Worm (Caenorhabditis elegans) whole organism, L3 larva: Measurements from ENCODE around the gene Y37H2A.12.

ENCODE experiments used
- R02D3.7 ChIP-seq: fragments of 150-350 bp; optimal IDR thresholded peaks from 2 replicates; lab custom pipeline; 2014; ENCODE audit warnings: missing biosample characterization, missing genetic modification characterization
- ZK546.5 ChIP-seq: sonication (generic microtip); optimal IDR thresholded peaks from 2 replicates; lab custom pipeline; 2017; ENCODE audit warnings: missing biosample characterization, missing genetic modification characterization
- aly-2 ChIP-seq: fragments of 150-350 bp; optimal IDR thresholded peaks from 2 replicates; lab custom pipeline; 2014; ENCODE audit warnings: missing biosample characterization, missing genetic modification characterization
- ama-1 ChIP-seq: fragments of 150-350 bp; optimal IDR thresholded peaks from 2 replicates; lab custom pipeline; 2018
- ceh-16 ChIP-seq: sonication (generic microtip); optimal IDR thresholded peaks from 2 replicates; lab custom pipeline; 2017; ENCODE audit warnings: missing biosample characterization, missing genetic modification characterization
- ceh-82 ChIP-seq: fragments of 150-350 bp; optimal IDR thresholded peaks from 2 replicates; lab custom pipeline; 2014; ENCODE audit warnings: missing biosample characterization, missing genetic modification characterization
- ceh-9 ChIP-seq: sonication (generic microtip); optimal IDR thresholded peaks from 2 replicates; lab custom pipeline; 2018; ENCODE audit warnings: missing biosample characterization, missing genetic modification characterization
- daf-12 ChIP-seq: fragments of 150-350 bp; optimal IDR thresholded peaks from 2 replicates; lab custom pipeline; 2014; ENCODE audit warnings: missing biosample characterization, missing genetic modification reagents, missing genetic modification characterization
- egl-27 ChIP-seq: sonication (generic microtip); optimal IDR thresholded peaks from 4 replicates; lab custom pipeline; 2017; ENCODE audit warnings: missing biosample characterization, missing genetic modification reagents, missing genetic modification characterization
- egl-5 ChIP-seq: fragments of 150-350 bp; optimal IDR thresholded peaks from 2 replicates; lab custom pipeline; 2017; ENCODE audit warnings: missing biosample characterization, missing genetic modification reagents, missing genetic modification characterization, inconsistent platforms
- elt-1 ChIP-seq: fragments of 150-350 bp; optimal IDR thresholded peaks from 2 replicates; lab custom pipeline; 2014; ENCODE audit warnings: missing biosample characterization, missing genetic modification characterization
- elt-2 ChIP-seq: sonication (generic microtip); optimal IDR thresholded peaks from 2 replicates; lab custom pipeline; 2016; ENCODE audit warnings: missing genetic modification reagents, mild to moderate bottlenecking, missing genetic modification characterization, missing compliant biosample characterization
- eor-1 ChIP-seq, 2 experiments: fragments of 150-350 bp; optimal IDR thresholded peaks; 2 replicates each; lab custom pipeline; 2014 to 2018; ENCODE audit warnings: missing biosample characterization in 2 of 2, missing genetic modification characterization in 2 of 2
- fkh-10 ChIP-seq: sonication (generic microtip); optimal IDR thresholded peaks from 2 replicates; lab custom pipeline; 2017; ENCODE audit warnings: missing biosample characterization, missing genetic modification reagents, missing genetic modification characterization
- fkh-2 ChIP-seq: fragments of 150-350 bp; optimal IDR thresholded peaks from 2 replicates; lab custom pipeline; 2014; ENCODE audit warnings: missing biosample characterization, missing genetic modification reagents, missing genetic modification characterization
- hmg-11 ChIP-seq: sonication (generic microtip); optimal IDR thresholded peaks from 2 replicates; lab custom pipeline; 2016; ENCODE audit warnings: missing genetic modification characterization, missing compliant biosample characterization
- lin-15B ChIP-seq: fragments of 150-350 bp; optimal IDR thresholded peaks from 2 replicates; lab custom pipeline; 2014; ENCODE audit warnings: missing biosample characterization, missing genetic modification characterization
- lin-39 ChIP-seq: fragments of 150-350 bp; optimal IDR thresholded peaks from 2 replicates; lab custom pipeline; 2018; ENCODE audit warnings: missing biosample characterization, missing genetic modification reagents, missing genetic modification characterization
- mml-1 ChIP-seq: fragments of 150-350 bp; sonication (generic microtip); optimal IDR thresholded peaks from 3 replicates; lab custom pipeline; 2014; ENCODE audit warnings: missing biosample characterization, missing genetic modification characterization
- nfya-1 ChIP-seq: sonication (generic microtip); optimal IDR thresholded peaks from 2 replicates; lab custom pipeline; 2017; ENCODE audit warnings: missing genetic modification characterization, mild to moderate bottlenecking, missing compliant biosample characterization, antibody characterized with exemption, moderate library complexity; ENCODE audit not compliant: insufficient read depth
- nhr-12 ChIP-seq: fragments of 150-350 bp; optimal IDR thresholded peaks from 2 replicates; lab custom pipeline; 2014; ENCODE audit warnings: missing biosample characterization, missing genetic modification characterization
- nhr-23 ChIP-seq: fragments of 150-350 bp; optimal IDR thresholded peaks from 2 replicates; lab custom pipeline; 2014; ENCODE audit warnings: missing biosample characterization, missing genetic modification reagents, missing genetic modification characterization
- nhr-237 ChIP-seq: fragments of 150-350 bp; optimal IDR thresholded peaks from 2 replicates; lab custom pipeline; 2014; ENCODE audit warnings: missing biosample characterization, missing genetic modification characterization
- nhr-25 ChIP-seq: sonication (generic microtip); optimal IDR thresholded peaks from 2 replicates; lab custom pipeline; 2017; ENCODE audit warnings: missing biosample characterization, missing genetic modification characterization
- nhr-28 ChIP-seq: fragments of 150-350 bp; optimal IDR thresholded peaks from 2 replicates; lab custom pipeline; 2014; ENCODE audit warnings: missing biosample characterization, missing genetic modification characterization
- nhr-67 ChIP-seq: fragments of 150-350 bp; optimal IDR thresholded peaks from 2 replicates; lab custom pipeline; 2014; ENCODE audit warnings: missing biosample characterization, missing genetic modification characterization
- nhr-77 ChIP-seq: fragments of 150-350 bp; optimal IDR thresholded peaks from 2 replicates; lab custom pipeline; 2014; ENCODE audit warnings: missing biosample characterization, missing genetic modification characterization
- pha-4 ChIP-seq: fragments of 150-350 bp; optimal IDR thresholded peaks from 2 replicates; lab custom pipeline; 2014; ENCODE audit warnings: missing biosample characterization, missing genetic modification reagents, missing genetic modification characterization
- pqm-1 ChIP-seq: fragments of 150-350 bp; optimal IDR thresholded peaks from 2 replicates; lab custom pipeline; 2017; ENCODE audit warnings: missing biosample characterization, missing genetic modification characterization, inconsistent platforms
- sea-2 ChIP-seq: fragments of 150-350 bp; sonication (generic microtip); optimal IDR thresholded peaks from 4 replicates; lab custom pipeline; 2014; ENCODE audit warnings: missing biosample characterization, missing genetic modification reagents, missing genetic modification characterization
- skn-1 ChIP-seq: fragments of 150-350 bp; optimal IDR thresholded peaks from 2 replicates; lab custom pipeline; 2014; ENCODE audit warnings: missing biosample characterization, missing genetic modification characterization
- snpc-4 ChIP-seq: fragments of 150-350 bp; optimal IDR thresholded peaks from 2 replicates; lab custom pipeline; 2014; ENCODE audit warnings: missing biosample characterization, missing genetic modification characterization
- tbx-2 ChIP-seq: sonication (generic microtip); optimal IDR thresholded peaks from 2 replicates; lab custom pipeline; 2016; ENCODE audit warnings: mild to moderate bottlenecking, missing genetic modification characterization, missing compliant biosample characterization
- unc-39 ChIP-seq: sonication (generic microtip); optimal IDR thresholded peaks from 4 replicates; lab custom pipeline; 2017; ENCODE audit warnings: missing biosample characterization, missing genetic modification characterization
- zag-1 ChIP-seq: fragments of 150-350 bp; optimal IDR thresholded peaks from 2 replicates; lab custom pipeline; 2014; ENCODE audit warnings: missing biosample characterization, missing genetic modification characterization
- ztf-4 ChIP-seq: fragments of 150-350 bp; optimal IDR thresholded peaks from 2 replicates; lab custom pipeline; 2014; ENCODE audit warnings: missing biosample characterization, missing genetic modification characterization

The Y37H2A.12 gene

ce11 chrV:18093941-18094340 is 37.0 kb downstream of the Y37H2A.12 start:
- TF ChIP-seq fkh-10 (GFP tag; lab: Kevin White, UChicago), result no peak

- TF ChIP-seq lin-39 (no peak), pha-4 (tag; lab: Kevin White, UChicago) (no peak), R02D3.7 (tag; lab: Kevin White, UChicago) (no peak), nhr-28 (tag; lab: Kevin White, UChicago) (no peak), sea-2 (GFP tag; lab: Kevin White, UChicago) (no peak)
Observed at ce11 chrV:18091216-18091615, 39.7 kb downstream of the Y37H2A.12 start.

ce11 chrV:18086783-18087182 is 44.1 kb downstream of the Y37H2A.12 start, which contains the start of gene slr-2:
Gene slr-2 (plus strand): TSS chrV:18087123.
- TF ChIP-seq nhr-28 (tag; lab: Kevin White, UChicago), result no peak
- no peak for TF ChIP-seq nhr-77 (tag; lab: Kevin White, UChicago)
- peak; percentile 65 for TF ChIP-seq nfya-1
- TF ChIP-seq pha-4 (tag; lab: Kevin White, UChicago), result peak; percentile 60
- TF ChIP-seq ceh-16, result no peak
- peak; percentile 65 for TF ChIP-seq lin-15B (tag; lab: Kevin White, UChicago)
- TF ChIP-seq elt-1 (tag; lab: Kevin White, UChicago), result no peak
- TF ChIP-seq nhr-23 (tag; lab: Kevin White, UChicago), result peak; percentile 8
- no peak for TF ChIP-seq tbx-2 (tag; lab: Kevin White, UChicago)

- TF ChIP-seq unc-39, result no peak
- no peak for TF ChIP-seq ceh-9 (tag; lab: Kevin White, UChicago)
- TF ChIP-seq elt-1 (tag; lab: Kevin White, UChicago), result no peak
- TF ChIP-seq ama-1, result no peak
- TF ChIP-seq egl-27 (tag; lab: Kevin White, UChicago), result no peak
- TF ChIP-seq hmg-11 (tag; lab: Kevin White, UChicago), result no peak
- no peak for TF ChIP-seq ceh-82 (tag; lab: Kevin White, UChicago)
- no peak for TF ChIP-seq sea-2 (GFP tag; lab: Kevin White, UChicago)
- TF ChIP-seq elt-2 (tag; lab: Kevin White, UChicago), result no peak
- TF ChIP-seq daf-12 (tag; lab: Kevin White, UChicago), result no peak
- no peak for TF ChIP-seq mml-1 (tag; lab: Kevin White, UChicago)
- TF ChIP-seq ZK546.5, result no peak
- no peak for TF ChIP-seq nhr-28 (tag; lab: Kevin White, UChicago)
- no peak for TF ChIP-seq fkh-10 (GFP tag; lab: Kevin White, UChicago)
- TF ChIP-seq skn-1, result no peak
- TF ChIP-seq nhr-77 (tag; lab: Kevin White, UChicago), result no peak
- TF ChIP-seq aly-2 (tag; lab: Kevin White, UChicago), result no peak
- TF ChIP-seq, all 47 proteins: peak for 0
Observed at ce11 chrV:18086174-18086661, 44.7 kb downstream of the Y37H2A.12 start, which contains the start of gene Y59A8B.12. Gene Y59A8B.12 (minus strand): TSS chrV:18086224.

ce11 chrV:18085150-18085833 is 45.6 kb downstream of the Y37H2A.12 start, which contains the start of gene fbxa-106:
Gene fbxa-106 (minus strand): TSS chrV:18085200.
- TF ChIP-seq nhr-25 (tag; lab: Kevin White, UChicago) (no peak), lin-15B (tag; lab: Kevin White, UChicago) (no peak), ztf-4 (no peak), egl-5 (tag; lab: Kevin White, UChicago) (no peak), ZK546.5 (no peak), unc-39 (no peak), skn-1 (no peak), fkh-2 (tag; lab: Kevin White, UChicago) (no peak), ceh-16 (no peak)

ce11 chrV:18081857-18082256 is 49.1 kb downstream of the Y37H2A.12 start, which contains the start of gene nova-1:
Gene nova-1 (minus strand): TSS chrV:18081957.
- TF ChIP-seq nhr-28 (tag; lab: Kevin White, UChicago) (no peak), ceh-16 (no peak), nhr-237 (tag; lab: Kevin White, UChicago) (no peak), pqm-1 (tag; lab: Kevin White, UChicago) (no peak), zag-1 (tag; lab: Kevin White, UChicago) (no peak), nhr-12 (tag; lab: Kevin White, UChicago) (no peak), ZK546.5 (no peak), ceh-82 (tag; lab: Kevin White, UChicago) (no peak), nhr-67 (tag; lab: Kevin White, UChicago) (no peak), elt-1 (tag; lab: Kevin White, UChicago) (no peak), sea-2 (GFP tag; lab: Kevin White, UChicago) (no peak), snpc-4 (no peak), aly-2 (tag; lab: Kevin White, UChicago) (no peak), nhr-25 (tag; lab: Kevin White, UChicago) (no peak), eor-1 (tag; optimal IDR thresholded peaks at IDR 0.05; lab: Kevin White, UChicago) (no peak)
